Worm (Caenorhabditis elegans): ENCODE results near the gene hsp-12.6.

DNA sequence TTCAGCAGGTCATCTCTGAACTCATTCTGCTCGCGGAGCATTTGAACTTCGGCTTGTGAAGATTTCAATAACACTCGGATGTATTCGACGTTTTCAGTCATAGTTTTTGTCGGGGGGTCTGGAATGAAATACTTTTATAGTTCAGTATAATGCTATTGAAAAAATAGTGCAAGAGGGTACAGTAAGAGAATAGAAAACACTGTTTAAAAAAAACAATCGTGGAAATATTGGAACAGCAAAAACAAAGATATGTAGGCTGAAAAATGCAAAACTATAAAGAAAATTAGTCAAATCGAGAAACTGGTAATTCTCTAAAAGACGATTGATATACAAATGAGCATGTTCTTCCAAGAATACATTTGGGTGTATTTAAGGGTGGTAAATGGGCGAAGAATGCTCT, 39.0 kb downstream of the hsp-12.6 start, which contains the start of gene F56D5.5:
- TF ChIP-seq blmp-1 (tag; optimal IDR thresholded peaks at IDR 0.05): no peak
- no peak for TF ChIP-seq unc-62 (GFP tag; optimal IDR thresholded peaks at IDR 0.05)
- no peak for TF ChIP-seq nhr-12 (tag; optimal IDR thresholded peaks at IDR 0.05)
- TF ChIP-seq mls-2 (tag; optimal IDR thresholded peaks at IDR 0.05): no peak
- TF ChIP-seq lin-32 (GFP tag; optimal IDR thresholded peaks at IDR 0.05): no peak
- TF ChIP-seq snpc-4 (tag; optimal IDR thresholded peaks at IDR 0.05): no peak
